Worm (Caenorhabditis elegans): Measurements from ENCODE around the gene C03G6.17.

ce11 chrV:7332253-7332652 lies 48.7 kb downstream of the C03G6.17 start, which contains the start of gene F10G2.1:
- no peak for TF ChIP-seq nhr-6 (tag; optimal IDR thresholded peaks at IDR 0.05)
- no peak for TF ChIP-seq nhr-77 (tag; optimal IDR thresholded peaks at IDR 0.05)
- no peak for TF ChIP-seq fos-1 (tag; optimal IDR thresholded peaks at IDR 0.05)
- TF ChIP-seq nhr-11 (tag; optimal IDR thresholded peaks at IDR 0.05): no peak
- no peak for TF ChIP-seq nhr-76 (tag; optimal IDR thresholded peaks at IDR 0.05)
- no peak for TF ChIP-seq mep-1 (tag; optimal IDR thresholded peaks at IDR 0.05)
- peak in 1 of 2 experiments; percentile 43 for TF ChIP-seq unc-62 (GFP tag; optimal IDR thresholded peaks at IDR 0.05 in 1 of 2)
- no peak for TF ChIP-seq unc-62 (tag; optimal IDR thresholded peaks at IDR 0.05)

Data from whole organism, L4 larva.